Fruit fly (Drosophila melanogaster): ENCODE results near the gene CG33116.

CG33116 gene

dm6 chr2L:19565233-19565898, 32.1 kb downstream of the CG33116 start, which contains the start of gene CG13077 (continued):
- TF ChIP-seq CG9817 (tag; optimal IDR thresholded peaks at IDR 0.05) (no peak), knrl (GFP tag; IDR thresholded peaks at IDR 0.05; ENCODE audit: partially characterized antibody) (no peak), sens (GFP tag) (peak; percentile 62), gfzf (GFP tag; optimal IDR thresholded peaks at IDR 0.05) (no peak), Jarid2 (GFP tag; optimal IDR thresholded peaks at IDR 0.05) (no peak), CG10565 (GFP tag; optimal IDR thresholded peaks at IDR 0.05) (no peak), CG14860 (GFP tag; IDR thresholded peaks at IDR 0.05; ENCODE audit: partially characterized antibody) (0 out of 3 replicates have a peak, but pooled peaks have one; percentile 46), CG2889 (GFP tag; IDR thresholded peaks at IDR 0.05) (no peak), stwl (tag; optimal IDR thresholded peaks at IDR 0.05) (peak; percentile 99), MTF-1 (GFP tag; optimal IDR thresholded peaks at IDR 0.05; ENCODE audit: borderline replicate concordance) (no peak), en (GFP tag; optimal IDR thresholded peaks at IDR 0.05) (no peak), Sox102F (GFP tag; optimal IDR thresholded peaks at IDR 0.05) (no peak), nerfin-1 (tag; optimal IDR thresholded peaks at IDR 0.05) (no peak), NC2α (GFP tag; optimal IDR thresholded peaks at IDR 0.05) (no peak), Drgx (GFP tag; IDR thresholded peaks at IDR 0.05) (no peak), CG1024 (GFP tag; IDR thresholded peaks at IDR 0.05) (no peak), CG15479 (GFP tag; optimal IDR thresholded peaks at IDR 0.05) (no peak), ase (GFP tag; IDR thresholded peaks at IDR 0.05) (no peak), Chrac-16 (GFP tag; optimal IDR thresholded peaks at IDR 0.05) (no peak), p53 (GFP tag; optimal IDR thresholded peaks at IDR 0.05) (no peak), CG11696 (GFP tag; IDR thresholded peaks at IDR 0.05) (no peak), CG10267 (tag; optimal IDR thresholded peaks at IDR 0.05) (peak; percentile 87), slou (GFP tag; optimal IDR thresholded peaks at IDR 0.05) (no peak), fd96Cb (tag; optimal IDR thresholded peaks at IDR 0.05) (no peak), B-H2 (GFP tag; optimal IDR thresholded peaks at IDR 0.05) (no peak), Adf1 (GFP tag; IDR thresholded peaks at IDR 0.05) (no peak), CG12071 (GFP tag; optimal IDR thresholded peaks at IDR 0.05) (no peak), schlank (tag; optimal IDR thresholded peaks at IDR 0.05) (no peak), Dref (GFP tag; IDR thresholded peaks at IDR 0.05) (no peak), CG7372 (GFP tag; IDR thresholded peaks at IDR 0.05) (no peak), CG34422 (GFP tag; IDR thresholded peaks at IDR 0.05) (no peak), Lhr (GFP tag; optimal IDR thresholded peaks at IDR 0.05) (peak; percentile 13), CG16815 (GFP tag; optimal IDR thresholded peaks at IDR 0.05) (no peak), BtbVII (GFP tag; optimal IDR thresholded peaks at IDR 0.05) (no peak), br (optimal IDR thresholded peaks at IDR 0.05) (no peak), NfI (GFP tag; optimal IDR thresholded peaks at IDR 0.05) (no peak), zen2 (GFP tag; IDR thresholded peaks at IDR 0.05; ENCODE audit: partially characterized antibody) (peak; percentile 87), HLH54F (GFP tag; optimal IDR thresholded peaks at IDR 0.05) (no peak), so (GFP tag; IDR thresholded peaks at IDR 0.05) (no peak), crol (GFP tag; IDR thresholded peaks at IDR 0.05) (no peak), tap (tag; optimal IDR thresholded peaks at IDR 0.05) (no peak), CG6272 (GFP tag; IDR thresholded peaks at IDR 0.05) (no peak), CG34224 (GFP tag; IDR thresholded peaks at IDR 0.05; ENCODE audit: partially characterized antibody) (peak; percentile 48; the same call in 1 of the 3 replicates), cwo (GFP tag; optimal IDR thresholded peaks at IDR 0.05) (no peak), CG2678 (tag; optimal IDR thresholded peaks at IDR 0.05) (no peak), CG3281 (GFP tag; optimal IDR thresholded peaks at IDR 0.05) (no peak), gce (GFP tag; IDR thresholded peaks at IDR 0.05) (no peak), CG8290 (GFP tag; optimal IDR thresholded peaks at IDR 0.05) (peak; percentile 37), CG8290 (tag; optimal IDR thresholded peaks at IDR 0.05) (peak in 1 of 2 experiments; percentile 6), Fer2 (tag; optimal IDR thresholded peaks at IDR 0.05) (no peak), nerfin-2 (GFP tag; IDR thresholded peaks at IDR 0.05; ENCODE audit: partially characterized antibody) (no peak)
